Worm (Caenorhabditis elegans) whole organism, midembryonic: Measurements from ENCODE around the gene Y37D8A.29.

ENCODE experiments used
- T22C8.4 ChIP-seq: fragments of 200-800 bp; sonication (Bioruptor generic); IDR thresholded peaks from 2 replicates; pipeline ENCODE4 v1.3.6; 2022; ENCODE audit warnings: missing genetic modification characterization, missing compliant biosample characterization
- cog-1 ChIP-seq: sonication (generic microtip); optimal IDR thresholded peaks from 2 replicates; lab custom pipeline; 2016; ENCODE audit warnings: missing genetic modification characterization, missing compliant biosample characterization
- flt-1 ChIP-seq: fragments of 200-800 bp; sonication (Bioruptor generic); IDR thresholded peaks from 2 replicates; pipeline ENCODE4 v1.3.6; 2022; ENCODE audit warnings: missing genetic modification characterization, missing compliant biosample characterization
- klf-2 ChIP-seq: fragments of 200-800 bp; sonication (Bioruptor generic); conservative IDR thresholded peaks from 2 replicates; pipeline ENCODE4 v1.3.6; 2022; ENCODE audit warnings: missing genetic modification reagents, missing genetic modification characterization, missing compliant biosample characterization
- med-1 ChIP-seq: sonication (generic microtip); optimal IDR thresholded peaks from 2 replicates; lab custom pipeline; 2017; ENCODE audit warnings: missing genetic modification characterization, mild to moderate bottlenecking, missing compliant biosample characterization, antibody characterized with exemption, missing genetic modification reagents; ENCODE audit not compliant: insufficient read depth
- ref-1 ChIP-seq: fragments of 200-800 bp; sonication (Bioruptor generic); conservative IDR thresholded peaks from 2 replicates; pipeline ENCODE4 v1.3.6; 2022; ENCODE audit warnings: missing genetic modification reagents, missing genetic modification characterization, missing compliant biosample characterization
- tab-1 ChIP-seq: fragments of 200-800 bp; sonication (Bioruptor generic); IDR thresholded peaks from 2 replicates; pipeline ENCODE4 v1.3.6; 2022; ENCODE audit warnings: missing genetic modification characterization, missing compliant biosample characterization
- ztf-23 ChIP-seq: fragments of 200-800 bp; sonication (Bioruptor generic); IDR thresholded peaks from 2 replicates; pipeline ENCODE4 v1.3.6; 2022; ENCODE audit warnings: missing genetic modification reagents, missing genetic modification characterization, missing compliant biosample characterization
- ztf-29 ChIP-seq: fragments of 200-800 bp; sonication (Bioruptor generic); IDR thresholded peaks from 2 replicates; pipeline ENCODE4 v1.3.6; 2022; ENCODE audit warnings: missing genetic modification reagents, missing genetic modification characterization, missing compliant biosample characterization

The Y37D8A.29 gene

ce11 chrIII:12894207-12894606, 2.7 kb upstream of the Y37D8A.29 start:
- TF ChIP-seq klf-2 (GFP tag; lab: Robert Waterston, UW): no peak
- no peak for TF ChIP-seq T22C8.4 (GFP tag; lab: Robert Waterston, UW)
- no peak for TF ChIP-seq ztf-29 (GFP tag; lab: Robert Waterston, UW)
- 0 out of 2 replicates have a peak, but pooled peaks have one; percentile 58 for TF ChIP-seq flt-1 (GFP tag; lab: Robert Waterston, UW)
- no peak for TF ChIP-seq ztf-23 (GFP tag; lab: Robert Waterston, UW)
- no peak; the same call in 1 of the 2 replicates for TF ChIP-seq ref-1 (GFP tag; lab: Robert Waterston, UW)
- peak; percentile 5 for TF ChIP-seq cog-1 (tag; lab: Kevin White, UChicago)
- no peak for TF ChIP-seq tab-1 (GFP tag; lab: Robert Waterston, UW)
- no peak for TF ChIP-seq med-1 (GFP tag; lab: Kevin White, UChicago)

ce11 chrIII:12892767-12893166, 1.3 kb upstream of the Y37D8A.29 start:
- TF ChIP-seq flt-1 (GFP tag; lab: Robert Waterston, UW): no peak
- TF ChIP-seq med-1 (GFP tag; lab: Kevin White, UChicago): no peak
- no peak for TF ChIP-seq T22C8.4 (GFP tag; lab: Robert Waterston, UW)
- TF ChIP-seq ztf-29 (GFP tag; lab: Robert Waterston, UW): no peak
- no peak for TF ChIP-seq klf-2 (GFP tag; lab: Robert Waterston, UW)
- no peak for TF ChIP-seq cog-1 (tag; lab: Kevin White, UChicago)
- TF ChIP-seq tab-1 (GFP tag; lab: Robert Waterston, UW): no peak
- no peak for TF ChIP-seq ztf-23 (GFP tag; lab: Robert Waterston, UW)
- TF ChIP-seq ref-1 (GFP tag; lab: Robert Waterston, UW): no peak

- TF ChIP-seq T22C8.4 (GFP tag; lab: Robert Waterston, UW) (no peak), tab-1 (GFP tag; lab: Robert Waterston, UW) (no peak), ztf-23 (GFP tag; lab: Robert Waterston, UW) (no peak), med-1 (GFP tag; lab: Kevin White, UChicago) (no peak), klf-2 (GFP tag; lab: Robert Waterston, UW) (no peak), ztf-29 (GFP tag; lab: Robert Waterston, UW) (no peak), ref-1 (GFP tag; lab: Robert Waterston, UW) (no peak), cog-1 (tag; lab: Kevin White, UChicago) (no peak), flt-1 (GFP tag; lab: Robert Waterston, UW) (no peak)
Measured at ce11 chrIII:12885153-12885552, 6.3 kb downstream of the Y37D8A.29 start.

- TF ChIP-seq ztf-23 (GFP tag; lab: Robert Waterston, UW) (no peak), cog-1 (tag; lab: Kevin White, UChicago) (no peak), klf-2 (GFP tag; lab: Robert Waterston, UW) (no peak)
Measured at ce11 chrIII:12880704-12881103, 10.8 kb downstream of the Y37D8A.29 start.

ce11 chrIII:12877527-12878234, 13.8 kb downstream of the Y37D8A.29 start, which contains the start of the genes cec-7 and enu-3.5:
Gene cec-7, minus strand, starts transcription at chrIII:12877577.
Gene enu-3.5, plus strand, starts transcription at chrIII:12878196.
- 0 out of 2 replicates have a peak, but pooled peaks have one; percentile 36 for TF ChIP-seq ztf-23 (GFP tag; lab: Robert Waterston, UW)
- 0 out of 2 replicates have a peak, but pooled peaks have one; percentile 9 for TF ChIP-seq flt-1 (GFP tag; lab: Robert Waterston, UW)
- peak; percentile 59; the same call in 1 of the 2 replicates for TF ChIP-seq klf-2 (GFP tag; lab: Robert Waterston, UW)
- TF ChIP-seq tab-1 (GFP tag; lab: Robert Waterston, UW): no peak
- no peak for TF ChIP-seq T22C8.4 (GFP tag; lab: Robert Waterston, UW)

- no peak for TF ChIP-seq med-1 (GFP tag; lab: Kevin White, UChicago)
- no peak for TF ChIP-seq tab-1 (GFP tag; lab: Robert Waterston, UW)
- no peak for TF ChIP-seq klf-2 (GFP tag; lab: Robert Waterston, UW)
- no peak for TF ChIP-seq cog-1 (tag; lab: Kevin White, UChicago)
- TF ChIP-seq flt-1 (GFP tag; lab: Robert Waterston, UW): no peak
- TF ChIP-seq ref-1 (GFP tag; lab: Robert Waterston, UW): no peak
- no peak for TF ChIP-seq ztf-23 (GFP tag; lab: Robert Waterston, UW)
- no peak for TF ChIP-seq ztf-29 (GFP tag; lab: Robert Waterston, UW)
- no peak for TF ChIP-seq T22C8.4 (GFP tag; lab: Robert Waterston, UW)
Measured at ce11 chrIII:12875653-12876052, 15.8 kb downstream of the Y37D8A.29 start.

ce11 chrIII:12874606-12875066, 16.8 kb downstream of the Y37D8A.29 start, which contains the start of the genes mrg-1 and spcs-2:
Gene mrg-1, minus strand, starts transcription at chrIII:12874656.
Gene spcs-2, plus strand, starts transcription at chrIII:12875031.
- TF ChIP-seq ztf-29 (GFP tag; lab: Robert Waterston, UW) (0 out of 2 replicates have a peak, but pooled peaks have one; percentile 67), T22C8.4 (GFP tag; lab: Robert Waterston, UW) (no peak), ref-1 (GFP tag; lab: Robert Waterston, UW) (no peak), cog-1 (tag; lab: Kevin White, UChicago) (peak; percentile 72), klf-2 (GFP tag; lab: Robert Waterston, UW) (peak; percentile 58; the same call in 1 of the 2 replicates), ztf-23 (GFP tag; lab: Robert Waterston, UW) (peak; percentile 86), med-1 (GFP tag; lab: Kevin White, UChicago) (peak; percentile 74), tab-1 (GFP tag; lab: Robert Waterston, UW) (peak; percentile 76), flt-1 (GFP tag; lab: Robert Waterston, UW) (peak; percentile 85)

- TF ChIP-seq ztf-23 (GFP tag; lab: Robert Waterston, UW): no peak
- TF ChIP-seq ref-1 (GFP tag; lab: Robert Waterston, UW): no peak
- no peak for TF ChIP-seq flt-1 (GFP tag; lab: Robert Waterston, UW)
- TF ChIP-seq klf-2 (GFP tag; lab: Robert Waterston, UW): no peak
- no peak for TF ChIP-seq tab-1 (GFP tag; lab: Robert Waterston, UW)
- TF ChIP-seq T22C8.4 (GFP tag; lab: Robert Waterston, UW): no peak
- TF ChIP-seq med-1 (GFP tag; lab: Kevin White, UChicago): no peak
- TF ChIP-seq ztf-29 (GFP tag; lab: Robert Waterston, UW): no peak
- TF ChIP-seq cog-1 (tag; lab: Kevin White, UChicago): no peak
Measured at ce11 chrIII:12870060-12870696, 21.3 kb downstream of the Y37D8A.29 start, which contains the start of gene Y37D8A.6. Gene Y37D8A.6, minus strand, starts transcription at chrIII:12870297.
